Worm (Caenorhabditis elegans) whole organism, late embryonic: ENCODE measurements around the gene pch-2.

ENCODE experiments used
- ceh-48 ChIP-seq: sonication (generic microtip); optimal IDR thresholded peaks from 2 replicates; lab custom pipeline; 2016; ENCODE audit warnings: missing genetic modification characterization, inconsistent platforms, missing compliant biosample characterization
- ets-4 ChIP-seq: sonication (generic microtip); optimal IDR thresholded peaks from 2 replicates; lab custom pipeline; 2016; ENCODE audit warnings: missing genetic modification characterization, missing compliant biosample characterization
- fkh-10 ChIP-seq: fragments of 150-350 bp; optimal IDR thresholded peaks from 2 replicates; lab custom pipeline; 2014; ENCODE audit warnings: missing biosample characterization, missing genetic modification reagents, missing genetic modification characterization
- nhr-232 ChIP-seq: sonication (generic microtip); optimal IDR thresholded peaks from 2 replicates; lab custom pipeline; 2016; ENCODE audit warnings: missing genetic modification characterization, missing compliant biosample characterization
- pax-1 ChIP-seq: fragments of 150-350 bp; optimal IDR thresholded peaks from 2 replicates; lab custom pipeline; 2014; ENCODE audit warnings: missing biosample characterization, missing genetic modification characterization
- sox-2 ChIP-seq: fragments of 200-800 bp; sonication (Bioruptor generic); IDR thresholded peaks from 2 replicates; pipeline ENCODE4 v1.3.6; 2022; ENCODE audit warnings: missing genetic modification reagents, missing genetic modification characterization, missing compliant biosample characterization
- tbx-2 ChIP-seq: sonication (generic microtip); optimal IDR thresholded peaks from 2 replicates; lab custom pipeline; 2016; ENCODE audit warnings: missing genetic modification characterization, missing compliant biosample characterization

DNA sequence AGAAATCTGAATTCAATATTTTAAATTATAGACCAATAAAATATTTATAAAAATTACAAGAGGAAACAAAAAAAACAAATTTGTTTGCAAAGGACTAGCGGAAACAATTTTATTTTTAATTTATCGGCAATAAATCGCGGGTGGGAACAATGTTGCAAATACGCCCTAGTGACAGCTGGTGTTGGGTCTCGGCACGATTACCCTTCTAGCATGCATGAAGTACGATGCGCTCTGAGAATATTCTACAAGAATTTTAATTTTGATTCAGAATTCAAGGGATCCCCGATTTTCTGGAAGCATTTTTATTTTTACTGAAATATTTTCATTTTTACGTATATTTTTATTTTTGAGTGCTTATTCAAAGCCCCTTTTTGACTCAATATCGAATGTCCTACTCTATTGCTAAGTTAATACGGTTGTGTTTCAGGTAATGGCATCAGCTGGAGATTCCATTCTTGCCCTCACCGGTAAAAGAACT is 26.9 kb downstream of the pch-2 start, which contains the start of the genes mig-5 and cct-1:
- peak; percentile 69 for TF ChIP-seq tbx-2
- peak; percentile 12 for TF ChIP-seq ets-4 (tag; lab: Kevin White, UChicago)
- TF ChIP-seq fkh-10 = no peak
- TF ChIP-seq nhr-232 (tag; lab: Kevin White, UChicago) = no peak
- TF ChIP-seq ceh-48 (tag; lab: Kevin White, UChicago) = peak; percentile 24
- TF ChIP-seq sox-2 (GFP tag; lab: Robert Waterston, UW) = no peak
- TF ChIP-seq pax-1 (tag; lab: Kevin White, UChicago) = peak; percentile 82
